Fruit fly (Drosophila melanogaster) whole organism: ENCODE data around the gene rgn.
A peak's percentile ranks its signal among the peaks of the same experiment; 100 is the strongest.

Experiments
- CG8478 ChIP-seq: fragments of >200 bp; optimal IDR thresholded peaks from 2 replicates; lab custom pipeline; 2018; ENCODE audit warnings: inconsistent platforms
- Dll ChIP-seq: fragments of >200 bp; optimal IDR thresholded peaks from 2 replicates; lab custom pipeline; 2017
- EcR ChIP-seq, 2 experiments: fragments of >200 bp; optimal IDR thresholded peaks; 2 replicates each; lab custom pipeline; 2017; ENCODE audit warnings: missing biosample characterization in 2 of 2, missing genetic modification characterization in 2 of 2, missing genetic modification reagents in 2 of 2
- pan ChIP-seq: fragments of >200 bp; optimal IDR thresholded peaks from 2 replicates; lab custom pipeline; 2017
- psq ChIP-seq: fragments of >200 bp; optimal IDR thresholded peaks from 2 replicates; lab custom pipeline; 2017
- usp ChIP-seq: fragments of >200 bp; optimal IDR thresholded peaks from 2 replicates; lab custom pipeline; 2017; ENCODE audit warnings: missing biosample characterization, missing genetic modification characterization, mixed read lengths

The rgn gene

dm6 chr3L:21441216-21441813 lies 59.0 kb downstream of the rgn start, which contains the start of gene CG5664:
Gene CG5664 (minus strand): TSS chr3L:21441363.
- no peak for TF ChIP-seq pan (lab: Kevin White, UChicago)
- TF ChIP-seq psq (lab: Kevin White, UChicago) = no peak
- no peak for TF ChIP-seq CG8478
- no peak for TF ChIP-seq Dll
- TF ChIP-seq usp = no peak
- no peak for TF ChIP-seq EcR (GFP tag; optimal IDR thresholded peaks at IDR 0.05; lab: Kevin White, UChicago)

dm6 chr3L:21444719-21445118 lies 62.4 kb downstream of the rgn start, which contains the start of gene Alp1:
Gene Alp1 (minus strand): TSS chr3L:21444819.
- peak; percentile 29 for TF ChIP-seq pan (lab: Kevin White, UChicago)
- TF ChIP-seq EcR (GFP tag; optimal IDR thresholded peaks at IDR 0.05; lab: Kevin White, UChicago) = no peak
- no peak for TF ChIP-seq usp
- no peak for TF ChIP-seq Dll
- no peak for TF ChIP-seq CG8478

- no peak for TF ChIP-seq Dll
- no peak for TF ChIP-seq CG8478
- TF ChIP-seq EcR (GFP tag; optimal IDR thresholded peaks at IDR 0.05; lab: Kevin White, UChicago) = no peak
- no peak for TF ChIP-seq usp
- no peak for TF ChIP-seq pan (lab: Kevin White, UChicago)
- TF ChIP-seq psq (lab: Kevin White, UChicago) = no peak
Measured at dm6 chr3L:21445704-21446103, 63.4 kb downstream of the rgn start, which contains the start of gene Syx7. Gene Syx7 (plus strand): TSS chr3L:21445834.

- no peak for TF ChIP-seq psq (lab: Kevin White, UChicago)
- TF ChIP-seq pan (lab: Kevin White, UChicago) = no peak
- no peak for TF ChIP-seq EcR (GFP tag; optimal IDR thresholded peaks at IDR 0.05; lab: Kevin White, UChicago)
- TF ChIP-seq CG8478 = no peak
- no peak for TF ChIP-seq Dll
- TF ChIP-seq usp = no peak
Measured at dm6 chr3L:21449336-21449735, 67.0 kb downstream of the rgn start.

dm6 chr3L:21450486-21450885 lies 68.2 kb downstream of the rgn start:
- TF ChIP-seq pan (lab: Kevin White, UChicago) = no peak
- TF ChIP-seq CG8478 = no peak
- TF ChIP-seq psq (lab: Kevin White, UChicago) = no peak
- TF ChIP-seq EcR (GFP tag; optimal IDR thresholded peaks at IDR 0.05; lab: Kevin White, UChicago) = no peak
- TF ChIP-seq Dll = no peak
- TF ChIP-seq usp = no peak

DNA sequence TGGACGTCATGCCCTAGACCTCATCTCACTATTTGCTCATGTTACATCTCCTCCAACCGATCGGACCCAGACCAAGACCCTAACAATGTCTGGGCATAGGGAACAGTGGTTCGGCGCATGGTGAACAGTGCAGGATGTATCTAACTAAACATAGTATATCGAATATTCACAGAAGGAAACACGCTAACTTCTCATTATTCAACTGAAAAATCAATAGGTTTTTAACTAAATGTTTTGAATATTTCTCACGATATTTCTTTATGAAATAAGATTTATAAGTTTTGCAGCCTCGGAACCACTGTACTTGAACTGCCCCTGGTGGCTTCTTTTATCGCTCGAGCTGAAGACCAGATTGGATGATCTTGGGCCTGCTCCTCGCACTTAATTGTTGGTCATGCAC lies 71.3 kb downstream of the rgn start:
- TF ChIP-seq pan (lab: Kevin White, UChicago) = no peak
- no peak for TF ChIP-seq EcR (GFP tag; optimal IDR thresholded peaks at IDR 0.05; lab: Kevin White, UChicago)
- TF ChIP-seq CG8478 = no peak
- no peak for TF ChIP-seq psq (lab: Kevin White, UChicago)
- no peak for TF ChIP-seq Dll
- no peak for TF ChIP-seq usp

DNA sequence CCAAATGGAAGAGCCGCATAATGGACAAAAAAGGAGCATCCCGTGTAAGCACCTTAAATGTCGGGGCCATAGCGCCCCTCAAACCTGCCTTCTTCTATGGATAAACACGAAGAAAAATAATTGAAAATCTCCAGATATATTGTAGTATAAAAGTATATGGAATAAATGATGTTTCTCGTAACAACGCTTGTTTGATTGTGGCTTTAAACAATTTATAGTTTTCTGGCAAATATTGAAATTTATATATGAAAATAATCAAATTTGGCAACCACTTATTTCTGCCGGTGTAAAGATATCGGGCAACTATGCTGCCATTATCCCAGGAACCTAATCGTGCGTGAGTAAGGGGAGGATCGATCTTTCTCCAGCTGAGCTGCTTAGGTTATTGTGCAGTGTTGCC lies 72.9 kb downstream of the rgn start:
- TF ChIP-seq EcR (GFP tag; optimal IDR thresholded peaks at IDR 0.05; lab: Kevin White, UChicago) = no peak

DNA sequence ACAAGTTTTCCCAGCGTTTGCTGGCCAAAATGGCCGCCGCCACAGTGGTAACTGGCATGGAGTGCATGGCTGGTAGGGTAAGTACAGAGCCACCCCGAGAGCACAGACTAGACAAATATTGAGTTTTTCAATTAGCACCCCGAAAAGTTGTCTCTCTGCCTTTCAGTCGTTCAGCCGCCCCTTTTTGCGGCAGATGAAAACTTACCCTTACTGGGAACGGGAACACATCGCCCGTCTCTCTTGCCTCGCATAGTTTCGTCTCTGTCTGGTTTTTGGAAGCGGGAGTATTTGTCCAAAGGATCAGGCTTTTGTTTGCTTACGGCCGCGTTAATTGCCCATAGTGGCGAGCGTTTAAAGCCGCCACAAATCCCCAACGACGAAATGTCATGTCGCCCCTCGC lies 76.4 kb downstream of the rgn start:
- TF ChIP-seq usp (no peak), EcR (GFP tag; optimal IDR thresholded peaks at IDR 0.05; lab: Kevin White, UChicago) (no peak), Dll (no peak), psq (lab: Kevin White, UChicago) (no peak), pan (lab: Kevin White, UChicago) (no peak), CG8478 (no peak)

DNA sequence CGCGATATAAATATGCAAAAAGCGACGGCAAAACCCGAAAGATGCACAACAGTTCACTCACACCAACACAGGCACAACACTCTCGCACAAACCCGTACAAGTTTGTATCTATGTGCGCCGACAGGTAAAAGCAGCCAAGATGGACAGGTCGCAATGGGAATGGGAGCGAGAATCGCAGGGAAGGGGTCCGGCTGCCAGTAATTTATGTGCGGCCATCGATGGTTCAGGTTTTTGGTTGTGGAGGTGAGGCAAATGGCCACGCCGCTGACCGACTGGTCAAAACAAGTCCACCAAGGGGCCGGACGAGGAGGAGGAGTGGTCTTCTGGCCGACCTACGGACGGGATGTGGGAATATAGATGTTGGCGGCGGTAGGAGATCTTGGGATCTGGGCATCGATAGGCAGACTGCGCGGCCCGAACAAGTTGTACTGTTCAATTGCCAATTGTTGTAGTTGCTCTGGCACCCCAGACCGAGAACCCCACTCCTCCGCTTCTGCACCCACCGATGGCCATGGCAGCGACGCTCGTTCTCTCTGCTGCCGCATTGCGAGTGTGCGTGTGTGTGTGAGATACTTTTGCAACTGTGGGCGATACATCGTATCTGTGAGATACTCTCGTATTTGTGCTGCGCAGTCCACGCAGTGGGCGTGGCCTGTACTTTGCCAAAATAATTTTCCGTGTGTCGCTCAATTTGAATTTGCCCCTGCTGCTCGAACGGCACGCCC lies 78.0 kb downstream of the rgn start:
- TF ChIP-seq CG8478 (no peak), Dll (peak; percentile 34)

dm6 chr3L:21462860-21463259 lies 80.6 kb downstream of the rgn start:
- TF ChIP-seq CG8478 (no peak), psq (lab: Kevin White, UChicago) (no peak), EcR (GFP tag; optimal IDR thresholded peaks at IDR 0.05; lab: Kevin White, UChicago) (no peak), pan (lab: Kevin White, UChicago) (no peak), usp (no peak), Dll (no peak)

- TF ChIP-seq CG8478 (no peak), EcR (GFP tag; optimal IDR thresholded peaks at IDR 0.05; lab: Kevin White, UChicago) (no peak), usp (no peak), pan (lab: Kevin White, UChicago) (no peak), Dll (no peak), psq (lab: Kevin White, UChicago) (no peak)
Measured at dm6 chr3L:21464240-21464639, 81.9 kb downstream of the rgn start.

- TF ChIP-seq Dll (no peak), pan (lab: Kevin White, UChicago) (no peak), EcR (GFP tag; optimal IDR thresholded peaks at IDR 0.05; lab: Kevin White, UChicago) (no peak), usp (no peak), psq (lab: Kevin White, UChicago) (no peak), CG8478 (no peak)
Measured at dm6 chr3L:21465261-21466112, 83.2 kb downstream of the rgn start.
